Fruit fly (Drosophila melanogaster): ENCODE measurements around the gene rin.

Gene rin

dm6 chr3R:13660924-13661659 is 14.3 kb downstream of the rin start, which contains the start of gene B52:
TSS of gene B52 (plus strand) at chr3R:13661311.
- TF ChIP-seq CG8478 (optimal IDR thresholded peaks at IDR 0.05) (no peak), CTCF (optimal IDR thresholded peaks at IDR 0.05) (peak in 1 of 2 experiments; percentile 11)

dm6 chr3R:13662149-13662548 is 15.3 kb downstream of the rin start:
- no peak for TF ChIP-seq CTCF (optimal IDR thresholded peaks at IDR 0.05)
- TF ChIP-seq CG8478 (optimal IDR thresholded peaks at IDR 0.05) = no peak

dm6 chr3R:13665992-13666391 is 19.2 kb downstream of the rin start:
- TF ChIP-seq CTCF (optimal IDR thresholded peaks at IDR 0.05) = no peak
- no peak for TF ChIP-seq CG8478 (optimal IDR thresholded peaks at IDR 0.05)

dm6 chr3R:13672898-13673297 is 26.1 kb downstream of the rin start:
- TF ChIP-seq CG8478 (optimal IDR thresholded peaks at IDR 0.05) (no peak), CTCF (optimal IDR thresholded peaks at IDR 0.05) (no peak)

dm6 chr3R:13674492-13675033 is 27.8 kb downstream of the rin start, which contains the start of gene Task6:
TSS of gene Task6 (minus strand) at chr3R:13674542.
- TF ChIP-seq CG8478 (optimal IDR thresholded peaks at IDR 0.05) (no peak), CTCF (optimal IDR thresholded peaks at IDR 0.05) (peak in 1 of 2 experiments; percentile 42)

dm6 chr3R:13676137-13677086 is 29.6 kb downstream of the rin start, which contains the start of the genes Lkb1 and CG9588:
TSS of gene Lkb1 (plus strand) at chr3R:13676549.
TSS of gene CG9588 (minus strand) at chr3R:13676681.
- TF ChIP-seq CTCF (optimal IDR thresholded peaks at IDR 0.05) (peak; percentile 17 to 31), CG8478 (optimal IDR thresholded peaks at IDR 0.05) (no peak)

dm6 chr3R:13682994-13683623 is 36.3 kb downstream of the rin start:
- TF ChIP-seq CG8478 (optimal IDR thresholded peaks at IDR 0.05) = no peak
- no peak for TF ChIP-seq CTCF (optimal IDR thresholded peaks at IDR 0.05)

- TF ChIP-seq CG8478 (optimal IDR thresholded peaks at IDR 0.05) = no peak
- TF ChIP-seq CTCF (optimal IDR thresholded peaks at IDR 0.05) = peak in 1 of 2 experiments; percentile 10
Measured at dm6 chr3R:13683624-13684568, 37.1 kb downstream of the rin start, which contains the start of gene flfl. TSS of gene flfl (plus strand) at chr3R:13683921.

DNA sequence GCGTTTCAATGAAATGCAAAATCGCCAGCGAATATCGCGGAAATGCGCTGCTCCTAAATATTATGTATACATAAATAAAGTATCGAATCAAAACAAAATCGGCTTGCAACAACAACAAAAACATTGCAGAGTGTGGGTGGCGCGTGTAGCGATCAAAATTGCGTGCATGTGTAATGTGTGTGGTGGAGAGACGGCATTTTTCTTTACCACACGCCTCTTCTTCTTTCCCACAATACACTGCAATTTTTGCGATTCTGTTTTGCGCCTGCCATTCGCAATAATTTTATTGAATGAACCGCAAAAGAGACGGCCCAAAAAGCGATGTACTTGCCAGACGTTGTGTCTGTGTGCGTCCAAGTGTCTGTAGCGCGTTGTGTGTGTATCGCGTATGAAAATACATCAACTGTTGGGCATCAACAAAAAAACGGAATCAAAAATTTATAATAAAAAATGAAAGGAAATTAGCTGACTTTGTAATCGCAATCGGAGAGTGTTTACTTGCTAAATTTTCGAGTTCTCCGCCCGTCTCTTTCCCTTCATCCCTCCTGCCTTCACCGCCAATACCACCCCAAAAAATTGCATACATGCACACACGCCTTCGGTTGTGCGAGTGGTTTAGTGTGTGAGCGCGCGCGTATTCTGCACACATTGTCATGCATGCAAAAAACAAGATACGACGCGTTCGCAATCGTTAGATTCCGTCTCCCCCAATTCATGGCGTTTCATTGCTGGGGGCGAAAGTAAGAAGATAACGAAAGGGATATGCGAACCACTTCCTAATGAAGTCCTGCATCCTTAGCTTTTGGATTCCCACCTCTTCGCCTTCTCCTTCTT is 38.0 kb downstream of the rin start:
- TF ChIP-seq CG8478 (optimal IDR thresholded peaks at IDR 0.05) (no peak), CTCF (optimal IDR thresholded peaks at IDR 0.05) (no peak)

DNA sequence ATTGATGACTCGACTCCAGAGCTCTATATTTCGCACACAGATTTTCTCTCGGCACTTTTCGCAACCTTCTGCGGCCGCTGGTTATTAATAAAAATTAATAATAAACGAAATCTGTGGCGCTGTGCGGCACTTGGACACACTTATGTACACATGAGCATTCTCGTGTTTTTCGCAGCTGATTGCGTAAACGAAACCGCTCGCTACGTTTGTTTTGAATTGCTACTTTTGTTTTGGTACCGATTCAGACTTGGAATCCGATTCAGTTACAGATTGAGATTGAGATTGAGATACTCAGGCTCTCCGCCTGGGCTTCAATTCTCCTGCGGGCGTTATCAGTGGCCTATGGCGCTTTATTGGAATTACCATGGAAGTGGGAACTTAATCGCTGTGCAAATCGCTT is 39.2 kb downstream of the rin start:
- TF ChIP-seq CTCF (optimal IDR thresholded peaks at IDR 0.05) = no peak
- no peak for TF ChIP-seq CG8478 (optimal IDR thresholded peaks at IDR 0.05)

DNA sequence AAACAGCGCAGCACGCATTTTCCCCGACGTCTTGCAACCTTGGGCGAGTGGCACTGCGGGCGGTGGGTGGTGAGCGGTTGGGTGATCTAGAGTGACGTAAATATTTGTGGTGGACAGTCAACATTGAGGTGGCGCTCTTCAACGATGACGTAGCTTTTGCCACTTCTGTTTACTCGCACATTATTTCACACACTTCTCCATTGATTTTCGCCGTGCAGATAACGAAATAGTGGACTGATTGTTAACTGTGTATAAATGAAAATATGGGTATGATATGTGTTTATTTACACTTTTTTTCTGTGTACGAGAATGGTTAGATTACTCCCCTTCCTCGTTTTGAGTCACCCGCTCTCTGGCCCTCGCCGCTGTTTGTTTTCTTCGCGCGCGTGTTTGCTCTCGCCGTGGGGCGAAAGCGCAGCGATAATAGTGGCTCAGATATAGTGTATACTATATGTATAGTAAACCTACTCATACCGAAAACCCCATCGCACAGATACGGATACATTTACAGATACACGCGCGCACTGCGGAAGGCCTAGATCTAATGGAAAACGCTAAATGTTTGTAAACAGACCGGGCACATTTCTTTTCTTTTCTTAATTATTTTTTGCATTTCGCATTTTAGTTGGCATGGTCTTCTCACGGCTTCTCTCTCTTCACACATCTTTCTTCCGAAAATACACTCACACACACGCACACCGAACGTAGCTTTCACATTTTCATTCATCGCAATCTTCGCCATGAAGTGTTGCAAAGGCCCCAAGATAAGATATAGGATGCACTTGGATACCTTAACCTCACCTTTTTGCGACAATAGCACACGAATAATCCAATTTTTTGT is 39.8 kb downstream of the rin start, which contains the start of gene omd:
Gene omd, minus strand, starts transcription at position 840 of the 841 bp plus-strand sequence.
- no peak for TF ChIP-seq CG8478 (optimal IDR thresholded peaks at IDR 0.05)
- TF ChIP-seq CTCF (optimal IDR thresholded peaks at IDR 0.05) = no peak

DNA sequence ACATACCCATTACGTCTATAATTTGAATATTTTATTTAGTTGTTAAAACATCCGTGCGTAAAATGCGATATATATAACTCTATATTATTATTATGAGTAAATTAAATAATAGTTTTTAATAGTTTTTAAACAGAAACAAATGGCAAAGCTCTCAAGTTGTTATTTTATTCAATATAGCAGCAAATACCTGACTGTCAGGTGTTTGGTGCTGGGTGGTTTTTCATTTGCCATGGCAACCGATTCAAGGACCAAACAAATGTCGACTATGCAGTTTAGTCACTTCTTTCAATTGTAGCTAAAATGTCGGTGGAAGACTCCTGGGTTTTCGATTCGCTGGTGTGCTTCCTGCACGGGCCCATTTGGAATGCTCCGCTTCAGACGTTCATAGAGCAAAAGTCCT is 46.9 kb downstream of the rin start, which contains the start of gene CG14367:
Gene CG14367, plus strand, starts transcription at position 301 of the 400 bp plus-strand sequence.
- no peak for TF ChIP-seq CTCF (optimal IDR thresholded peaks at IDR 0.05)
- TF ChIP-seq CG8478 (optimal IDR thresholded peaks at IDR 0.05) = no peak
